Worm (Caenorhabditis elegans) whole organism, L3 larva: ENCODE measurements around the gene col-68.

Source experiments
- R02D3.7 ChIP-seq: fragments of 150-350 bp; optimal IDR thresholded peaks from 2 replicates; lab custom pipeline; 2014; ENCODE audit warnings: missing biosample characterization, missing genetic modification characterization
- ZK546.5 ChIP-seq: sonication (generic microtip); optimal IDR thresholded peaks from 2 replicates; lab custom pipeline; 2017; ENCODE audit warnings: missing biosample characterization, missing genetic modification characterization
- aly-2 ChIP-seq: fragments of 150-350 bp; optimal IDR thresholded peaks from 2 replicates; lab custom pipeline; 2014; ENCODE audit warnings: missing biosample characterization, missing genetic modification characterization
- ama-1 ChIP-seq: fragments of 150-350 bp; optimal IDR thresholded peaks from 2 replicates; lab custom pipeline; 2018
- ceh-28 ChIP-seq: fragments of 150-350 bp; optimal IDR thresholded peaks from 2 replicates; lab custom pipeline; 2014; ENCODE audit warnings: missing biosample characterization, missing genetic modification reagents, missing genetic modification characterization
- ceh-82 ChIP-seq: fragments of 150-350 bp; optimal IDR thresholded peaks from 2 replicates; lab custom pipeline; 2014; ENCODE audit warnings: missing biosample characterization, missing genetic modification characterization
- ceh-9 ChIP-seq: sonication (generic microtip); optimal IDR thresholded peaks from 2 replicates; lab custom pipeline; 2018; ENCODE audit warnings: missing biosample characterization, missing genetic modification characterization
- daf-12 ChIP-seq: fragments of 150-350 bp; optimal IDR thresholded peaks from 2 replicates; lab custom pipeline; 2014; ENCODE audit warnings: missing biosample characterization, missing genetic modification reagents, missing genetic modification characterization
- egl-27 ChIP-seq: sonication (generic microtip); optimal IDR thresholded peaks from 4 replicates; lab custom pipeline; 2017; ENCODE audit warnings: missing biosample characterization, missing genetic modification reagents, missing genetic modification characterization
- egl-5 ChIP-seq: fragments of 150-350 bp; optimal IDR thresholded peaks from 2 replicates; lab custom pipeline; 2017; ENCODE audit warnings: missing biosample characterization, missing genetic modification reagents, missing genetic modification characterization, inconsistent platforms
- elt-1 ChIP-seq: fragments of 150-350 bp; optimal IDR thresholded peaks from 2 replicates; lab custom pipeline; 2014; ENCODE audit warnings: missing biosample characterization, missing genetic modification characterization
- elt-2 ChIP-seq: sonication (generic microtip); optimal IDR thresholded peaks from 2 replicates; lab custom pipeline; 2016; ENCODE audit warnings: missing genetic modification reagents, mild to moderate bottlenecking, missing genetic modification characterization, missing compliant biosample characterization
- elt-3 ChIP-seq, 3 experiments: fragments of 150-350 bp in 1 of 3; sonication (generic microtip) in 2 of 3; optimal IDR thresholded peaks; 2 replicates in 2 of 3; 4 replicates in 1 of 3; lab custom pipeline; 2014 to 2017; ENCODE audit warnings: missing biosample characterization in 3 of 3, missing genetic modification characterization in 3 of 3
- eor-1 ChIP-seq, 2 experiments: fragments of 150-350 bp; optimal IDR thresholded peaks; 2 replicates each; lab custom pipeline; 2014 to 2018; ENCODE audit warnings: missing biosample characterization in 2 of 2, missing genetic modification characterization in 2 of 2
- fkh-10 ChIP-seq: sonication (generic microtip); optimal IDR thresholded peaks from 2 replicates; lab custom pipeline; 2017; ENCODE audit warnings: missing biosample characterization, missing genetic modification reagents, missing genetic modification characterization
- fos-1 ChIP-seq: fragments of 150-350 bp; optimal IDR thresholded peaks from 2 replicates; lab custom pipeline; 2014; ENCODE audit warnings: missing biosample characterization, missing genetic modification characterization
- hmg-11 ChIP-seq: sonication (generic microtip); optimal IDR thresholded peaks from 2 replicates; lab custom pipeline; 2016; ENCODE audit warnings: missing genetic modification characterization, missing compliant biosample characterization
- lin-39 ChIP-seq: fragments of 150-350 bp; optimal IDR thresholded peaks from 2 replicates; lab custom pipeline; 2018; ENCODE audit warnings: missing biosample characterization, missing genetic modification reagents, missing genetic modification characterization
- lsy-12 ChIP-seq: sonication (generic microtip); optimal IDR thresholded peaks from 2 replicates; lab custom pipeline; 2016; ENCODE audit warnings: mild to moderate bottlenecking, missing genetic modification characterization, missing compliant biosample characterization
- mdl-1 ChIP-seq: fragments of 150-350 bp; optimal IDR thresholded peaks from 2 replicates; lab custom pipeline; 2014; ENCODE audit warnings: missing biosample characterization, missing genetic modification characterization
- mml-1 ChIP-seq: fragments of 150-350 bp; sonication (generic microtip); optimal IDR thresholded peaks from 3 replicates; lab custom pipeline; 2014; ENCODE audit warnings: missing biosample characterization, missing genetic modification characterization
- nhr-11 ChIP-seq: fragments of 150-350 bp; optimal IDR thresholded peaks from 2 replicates; lab custom pipeline; 2014; ENCODE audit warnings: missing biosample characterization, missing genetic modification characterization
- nhr-12 ChIP-seq: fragments of 150-350 bp; optimal IDR thresholded peaks from 2 replicates; lab custom pipeline; 2014; ENCODE audit warnings: missing biosample characterization, missing genetic modification characterization
- nhr-23 ChIP-seq: fragments of 150-350 bp; optimal IDR thresholded peaks from 2 replicates; lab custom pipeline; 2014; ENCODE audit warnings: missing biosample characterization, missing genetic modification reagents, missing genetic modification characterization
- nhr-237 ChIP-seq: fragments of 150-350 bp; optimal IDR thresholded peaks from 2 replicates; lab custom pipeline; 2014; ENCODE audit warnings: missing biosample characterization, missing genetic modification characterization
- nhr-25 ChIP-seq: sonication (generic microtip); optimal IDR thresholded peaks from 2 replicates; lab custom pipeline; 2017; ENCODE audit warnings: missing biosample characterization, missing genetic modification characterization
- nhr-28 ChIP-seq: fragments of 150-350 bp; optimal IDR thresholded peaks from 2 replicates; lab custom pipeline; 2014; ENCODE audit warnings: missing biosample characterization, missing genetic modification characterization
- nhr-67 ChIP-seq: fragments of 150-350 bp; optimal IDR thresholded peaks from 2 replicates; lab custom pipeline; 2014; ENCODE audit warnings: missing biosample characterization, missing genetic modification characterization
- nhr-76 ChIP-seq: fragments of 150-350 bp; sonication (generic microtip); optimal IDR thresholded peaks from 5 replicates; lab custom pipeline; 2014; ENCODE audit warnings: missing biosample characterization, missing genetic modification characterization
- nhr-77 ChIP-seq: fragments of 150-350 bp; optimal IDR thresholded peaks from 2 replicates; lab custom pipeline; 2014; ENCODE audit warnings: missing biosample characterization, missing genetic modification characterization
- pqm-1 ChIP-seq: fragments of 150-350 bp; optimal IDR thresholded peaks from 2 replicates; lab custom pipeline; 2017; ENCODE audit warnings: missing biosample characterization, missing genetic modification characterization, inconsistent platforms
- sea-2 ChIP-seq: fragments of 150-350 bp; sonication (generic microtip); optimal IDR thresholded peaks from 4 replicates; lab custom pipeline; 2014; ENCODE audit warnings: missing biosample characterization, missing genetic modification reagents, missing genetic modification characterization
- skn-1 ChIP-seq: fragments of 150-350 bp; optimal IDR thresholded peaks from 2 replicates; lab custom pipeline; 2014; ENCODE audit warnings: missing biosample characterization, missing genetic modification characterization
- snpc-4 ChIP-seq: fragments of 150-350 bp; optimal IDR thresholded peaks from 2 replicates; lab custom pipeline; 2014; ENCODE audit warnings: missing biosample characterization, missing genetic modification characterization
- unc-39 ChIP-seq: sonication (generic microtip); optimal IDR thresholded peaks from 4 replicates; lab custom pipeline; 2017; ENCODE audit warnings: missing biosample characterization, missing genetic modification characterization
- unc-62 ChIP-seq: fragments of 150-350 bp; sonication (generic microtip); optimal IDR thresholded peaks from 4 replicates; lab custom pipeline; 2014; ENCODE audit warnings: missing biosample characterization, missing genetic modification reagents, missing genetic modification characterization
- zag-1 ChIP-seq: fragments of 150-350 bp; optimal IDR thresholded peaks from 2 replicates; lab custom pipeline; 2014; ENCODE audit warnings: missing biosample characterization, missing genetic modification characterization
- ztf-11 ChIP-seq: fragments of 150-350 bp; optimal IDR thresholded peaks from 2 replicates; lab custom pipeline; 2014; ENCODE audit warnings: missing biosample characterization, missing genetic modification characterization
- ztf-4 ChIP-seq: fragments of 150-350 bp; optimal IDR thresholded peaks from 2 replicates; lab custom pipeline; 2014; ENCODE audit warnings: missing biosample characterization, missing genetic modification characterization

The col-68 gene

DNA sequence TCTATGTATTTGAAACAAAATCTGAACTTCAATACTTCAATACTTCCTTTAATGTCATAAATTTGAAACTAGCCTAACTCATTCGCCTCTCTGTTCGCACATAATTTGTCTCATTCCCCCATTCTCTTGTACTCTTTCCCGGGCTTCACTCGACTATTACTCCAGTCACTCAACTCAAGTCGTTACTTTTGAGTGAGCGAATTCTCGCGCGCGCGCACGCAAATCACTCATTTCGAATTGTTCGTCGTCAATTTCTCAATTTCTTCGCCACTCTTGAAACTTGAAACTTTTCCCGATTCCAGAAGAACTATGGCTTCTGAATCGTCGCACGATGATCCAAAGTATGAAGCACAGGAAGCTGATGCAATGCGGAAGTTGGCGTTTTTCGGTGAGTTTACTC is at the start of gene col-68:
col-68 (plus strand) TSS at position 301 of the 400 bp plus-strand sequence.
- no peak for TF ChIP-seq daf-12 (tag; lab: Kevin White, UChicago)
- no peak for TF ChIP-seq nhr-67 (tag; lab: Kevin White, UChicago)
- no peak for TF ChIP-seq nhr-77
- TF ChIP-seq nhr-12 (tag; lab: Kevin White, UChicago): no peak
- TF ChIP-seq ceh-9 (tag; lab: Kevin White, UChicago): no peak
- no peak for TF ChIP-seq zag-1 (tag; lab: Kevin White, UChicago)
- no peak for TF ChIP-seq ceh-28
- TF ChIP-seq snpc-4 (tag; lab: Kevin White, UChicago): no peak
- TF ChIP-seq ztf-4 (tag; lab: Kevin White, UChicago): no peak
- no peak for TF ChIP-seq lin-39 (tag; lab: Kevin White, UChicago)
- no peak for TF ChIP-seq unc-62 (GFP tag; lab: Kevin White, UChicago)
- no peak for TF ChIP-seq ZK546.5
- TF ChIP-seq elt-3 (tag; optimal IDR thresholded peaks at IDR 0.05; lab: Kevin White, UChicago): no peak
- TF ChIP-seq fos-1 (tag; lab: Kevin White, UChicago): no peak
- TF ChIP-seq nhr-25 (tag; lab: Kevin White, UChicago): no peak
- TF ChIP-seq hmg-11: no peak

DNA sequence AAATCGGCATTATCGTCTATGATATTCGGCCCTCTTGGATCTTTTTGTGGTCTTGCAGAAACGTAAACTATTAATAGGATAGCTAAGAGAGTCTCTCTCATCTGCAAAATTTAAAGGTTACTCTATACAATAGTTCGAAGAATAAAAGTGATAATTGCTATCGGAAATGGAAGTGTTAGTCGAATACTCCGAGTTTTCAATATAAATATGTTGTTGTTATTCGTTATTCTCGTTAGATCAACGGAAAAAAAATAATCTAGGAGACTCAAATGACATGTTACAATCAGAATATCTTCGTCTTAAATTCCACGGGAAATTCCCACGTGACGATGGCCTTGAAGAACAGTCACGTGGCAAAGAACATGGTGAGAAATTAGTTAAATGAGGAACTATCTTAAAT is 49.1 kb upstream of the col-68 start, which contains the start of gene tre-5:
tre-5 (minus strand) TSS at position 101 of the 400 bp plus-strand sequence.
- TF ChIP-seq elt-3 (tag; optimal IDR thresholded peaks at IDR 0.05; lab: Kevin White, UChicago) (no peak), nhr-25 (tag; lab: Kevin White, UChicago) (no peak), sea-2 (GFP tag; lab: Kevin White, UChicago) (no peak), nhr-12 (tag; lab: Kevin White, UChicago) (no peak), unc-39 (tag; lab: Kevin White, UChicago) (no peak), egl-5 (tag; lab: Kevin White, UChicago) (no peak), nhr-28 (no peak), fkh-10 (GFP tag; lab: Kevin White, UChicago) (no peak), aly-2 (tag; lab: Kevin White, UChicago) (no peak), nhr-11 (tag; lab: Kevin White, UChicago) (no peak), ceh-82 (tag; lab: Kevin White, UChicago) (no peak), R02D3.7 (tag; lab: Kevin White, UChicago) (no peak), snpc-4 (tag; lab: Kevin White, UChicago) (no peak), pqm-1 (tag; lab: Kevin White, UChicago) (no peak), skn-1 (no peak), lsy-12 (tag; lab: Kevin White, UChicago) (no peak), nhr-237 (tag; lab: Kevin White, UChicago) (no peak), egl-27 (tag; lab: Kevin White, UChicago) (no peak), ceh-9 (tag; lab: Kevin White, UChicago) (no peak), elt-2 (no peak)
- TF ChIP-seq, all 47 proteins: peak for 0

DNA sequence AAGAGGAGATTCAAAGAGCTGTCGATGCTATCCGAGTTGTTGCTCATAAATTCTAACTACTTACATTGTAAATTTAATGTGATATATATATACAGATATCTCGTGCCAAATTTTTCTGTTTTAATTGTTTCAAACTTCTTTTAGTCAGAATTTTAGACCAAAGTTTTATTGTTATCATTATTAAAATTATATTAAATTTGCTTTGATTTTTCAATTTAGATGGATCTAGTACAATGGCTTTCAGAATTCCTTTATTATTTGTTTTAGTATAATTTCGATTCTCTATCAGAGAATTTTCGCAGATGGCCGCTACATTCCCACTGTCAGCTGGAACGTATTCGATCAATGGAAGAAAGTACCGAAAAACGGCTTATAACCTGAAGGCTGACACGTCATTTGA is 47.0 kb upstream of the col-68 start, which contains the start of gene ascc-1:
ascc-1 (plus strand) TSS at position 301 of the 400 bp plus-strand sequence.
- no peak for TF ChIP-seq egl-5 (tag; lab: Kevin White, UChicago)
- TF ChIP-seq nhr-28: no peak
- no peak for TF ChIP-seq ztf-11
- TF ChIP-seq elt-1 (tag; lab: Kevin White, UChicago): no peak
- TF ChIP-seq aly-2 (tag; lab: Kevin White, UChicago): no peak
- TF ChIP-seq fos-1 (tag; lab: Kevin White, UChicago): no peak
- no peak for TF ChIP-seq nhr-23 (tag; lab: Kevin White, UChicago)
- no peak for TF ChIP-seq nhr-25 (tag; lab: Kevin White, UChicago)
- no peak for TF ChIP-seq lsy-12 (tag; lab: Kevin White, UChicago)
- TF ChIP-seq mdl-1 (tag; lab: Kevin White, UChicago): no peak
- no peak for TF ChIP-seq ZK546.5

DNA sequence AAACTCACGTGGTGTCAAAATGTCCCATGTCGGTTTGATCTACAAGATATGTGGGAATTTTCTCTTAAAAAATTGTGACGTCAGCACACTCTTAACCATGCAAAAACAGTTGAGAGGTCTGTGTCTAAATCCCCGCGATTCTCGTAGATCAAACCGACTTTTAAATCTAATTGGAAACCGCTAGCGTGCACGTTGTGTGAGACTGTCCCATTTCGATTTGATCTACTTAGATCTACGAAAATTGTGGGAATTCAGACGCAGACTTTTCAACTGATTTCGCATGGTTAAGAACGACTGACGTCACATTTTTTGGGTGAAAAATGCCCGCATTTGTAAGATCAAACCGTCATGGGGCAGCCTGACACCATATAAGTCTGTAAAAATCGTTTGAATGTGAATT is 46.5 kb upstream of the col-68 start:
- TF ChIP-seq elt-2 (no peak), ama-1 (lab: Kevin White, UChicago) (no peak), aly-2 (tag; lab: Kevin White, UChicago) (no peak), nhr-76 (tag; lab: Kevin White, UChicago) (no peak), elt-1 (tag; lab: Kevin White, UChicago) (no peak), hmg-11 (no peak), mml-1 (no peak), eor-1 (tag; optimal IDR thresholded peaks at IDR 0.05; lab: Kevin White, UChicago) (no peak)
